Fruit fly (Drosophila melanogaster): ENCODE results near the gene CG5953.

CG5953 gene

DNA sequence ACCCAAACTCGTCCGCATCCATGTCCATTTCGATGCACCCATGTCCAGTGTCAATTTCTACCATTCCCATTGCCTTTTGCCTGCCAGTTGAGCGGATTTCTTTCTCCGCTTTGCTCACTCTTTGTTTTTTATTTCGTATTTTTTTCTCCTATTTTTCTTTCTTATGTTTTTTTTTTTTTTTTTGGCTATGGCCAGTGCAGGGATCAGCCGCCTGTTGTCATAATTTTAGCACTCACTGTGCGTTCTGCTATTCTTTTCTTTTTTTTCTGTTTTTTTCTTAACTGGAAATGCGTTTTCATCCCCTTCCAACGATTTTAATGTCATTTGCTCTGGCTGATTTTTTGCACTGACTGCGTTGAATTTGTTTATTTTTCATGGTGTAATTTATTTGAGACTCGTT lies 29.7 kb upstream of the CG5953 start:
- TF ChIP-seq her (GFP tag; optimal IDR thresholded peaks at IDR 0.05) (no peak), slp2 (GFP tag; optimal IDR thresholded peaks at IDR 0.05) (no peak), ttk (GFP tag; IDR thresholded peaks at IDR 0.05) (no peak), Spps (tag; optimal IDR thresholded peaks at IDR 0.05) (no peak), trh (GFP tag; optimal IDR thresholded peaks at IDR 0.05) (no peak), Aef1 (GFP tag; IDR thresholded peaks at IDR 0.05) (no peak), CG2120 (GFP tag; optimal IDR thresholded peaks at IDR 0.05) (no peak), tio (GFP tag; optimal IDR thresholded peaks at IDR 0.05) (no peak), Hmx (GFP tag; optimal IDR thresholded peaks at IDR 0.05) (no peak)

DNA sequence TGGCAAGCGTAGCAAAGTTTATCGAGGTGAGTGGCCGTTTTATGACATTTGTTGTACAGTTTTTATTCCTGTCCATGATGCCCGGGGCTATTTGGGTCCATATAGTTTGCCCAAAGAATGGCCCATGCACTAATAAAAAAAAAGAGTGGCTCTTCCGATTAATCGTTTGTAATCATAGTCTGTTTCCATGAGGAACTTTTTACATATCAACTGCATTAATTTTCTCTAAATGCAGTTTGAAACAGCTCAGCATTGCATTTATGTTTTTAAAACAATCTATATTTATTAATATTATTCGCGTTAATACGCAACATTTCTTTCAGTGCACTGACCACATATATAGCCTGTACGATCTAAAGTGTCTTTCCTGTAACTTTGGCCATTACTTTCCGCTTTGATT lies 27.2 kb upstream of the CG5953 start:
- TF ChIP-seq CG34224 (GFP tag; IDR thresholded peaks at IDR 0.05; ENCODE audit: partially characterized antibody): no peak
- TF ChIP-seq Dip2 (GFP tag; IDR thresholded peaks at IDR 0.05): no peak
- no peak for TF ChIP-seq CG7372 (GFP tag; IDR thresholded peaks at IDR 0.05)
- TF ChIP-seq Med (GFP tag): no peak
- TF ChIP-seq sima (GFP tag; optimal IDR thresholded peaks at IDR 0.05): no peak
- no peak for TF ChIP-seq Hmx (GFP tag; optimal IDR thresholded peaks at IDR 0.05)

DNA sequence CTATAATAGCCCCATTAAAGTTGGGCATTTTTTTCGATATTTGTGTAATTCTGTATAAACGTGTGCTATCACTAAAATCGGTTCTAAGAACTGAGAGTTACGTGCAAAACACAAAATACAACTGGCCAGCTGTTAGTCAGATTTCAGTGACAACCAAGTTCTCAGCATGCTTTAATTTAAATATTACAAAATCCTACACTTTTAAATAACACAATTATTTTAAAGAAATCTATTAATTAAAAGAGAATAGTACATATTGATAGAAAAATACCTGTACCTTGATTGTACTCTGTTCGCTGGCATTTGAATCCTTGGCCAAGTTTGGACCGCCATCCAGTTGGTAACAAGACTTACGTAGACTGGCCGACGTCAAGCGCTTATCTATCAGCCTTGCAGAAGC lies 17.2 kb upstream of the CG5953 start, which contains the start of gene CG5968:
Gene CG5968 (minus strand): TSS at position 101 of the 400 bp plus-strand sequence.
- TF ChIP-seq maf-S (GFP tag; optimal IDR thresholded peaks at IDR 0.05): no peak
- TF ChIP-seq bsh (GFP tag; optimal IDR thresholded peaks at IDR 0.05): no peak
- TF ChIP-seq Ravus (GFP tag; IDR thresholded peaks at IDR 0.05): no peak
- TF ChIP-seq CG30020 (tag; optimal IDR thresholded peaks at IDR 0.05): no peak
- TF ChIP-seq CG17912 (GFP tag; optimal IDR thresholded peaks at IDR 0.05): no peak
- no peak for TF ChIP-seq sima (GFP tag; optimal IDR thresholded peaks at IDR 0.05)
- TF ChIP-seq BEAF-32 (GFP tag; optimal IDR thresholded peaks at IDR 0.05): no peak
- TF ChIP-seq CG9437 (GFP tag; optimal IDR thresholded peaks at IDR 0.05): no peak
- no peak for TF ChIP-seq CG1602 (GFP tag; optimal IDR thresholded peaks at IDR 0.05)
- TF ChIP-seq CG16779 (GFP tag; IDR thresholded peaks at IDR 0.05): no peak
- TF ChIP-seq CG13775 (GFP tag; optimal IDR thresholded peaks at IDR 0.05): no peak
- no peak for TF ChIP-seq Mrtf (GFP tag; IDR thresholded peaks at IDR 0.05)
- no peak for TF ChIP-seq CG1832 (GFP tag; optimal IDR thresholded peaks at IDR 0.05)
- no peak for TF ChIP-seq tup (GFP tag; optimal IDR thresholded peaks at IDR 0.05)
- no peak for TF ChIP-seq CG18599 (GFP tag; optimal IDR thresholded peaks at IDR 0.05)
- TF ChIP-seq CG11695 (GFP tag; IDR thresholded peaks at IDR 0.05): no peak

DNA sequence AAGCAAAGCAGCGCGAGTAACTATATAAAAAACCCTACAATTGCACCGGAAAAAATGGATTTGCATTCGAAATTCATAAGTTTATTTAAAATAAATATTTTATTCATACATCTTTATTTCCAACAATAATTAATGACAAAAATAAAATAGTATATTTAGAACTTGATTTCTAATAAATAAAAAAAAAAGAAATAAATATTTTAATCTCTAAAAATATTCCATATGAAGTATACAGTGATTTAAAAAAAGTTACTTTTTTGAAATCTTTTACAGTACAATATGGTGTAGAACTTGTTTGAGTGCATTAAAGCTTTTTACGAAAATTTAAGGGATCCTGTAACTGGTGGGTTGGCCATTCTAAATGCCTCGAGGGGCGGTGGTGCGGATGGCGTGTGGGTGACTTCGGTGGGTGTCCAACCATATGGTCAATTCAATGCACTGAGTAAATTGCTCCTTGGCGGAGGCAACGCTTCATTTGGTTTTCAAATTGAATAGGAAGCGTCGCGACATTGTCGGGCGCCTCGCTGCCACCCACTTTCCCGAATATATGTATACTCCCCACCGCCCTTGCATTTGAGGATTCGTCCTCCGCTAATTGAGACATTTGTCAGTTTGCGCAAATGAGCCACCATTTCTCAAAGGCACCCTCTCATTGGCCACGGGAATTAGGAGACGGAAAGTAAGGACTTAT lies 15.9 kb upstream of the CG5953 start:
- TF ChIP-seq zf30C (GFP tag; optimal IDR thresholded peaks at IDR 0.05): peak; percentile 1
- no peak for TF ChIP-seq Ssrp (tag; optimal IDR thresholded peaks at IDR 0.05)
- TF ChIP-seq CG13624 (GFP tag; optimal IDR thresholded peaks at IDR 0.05): no peak
- no peak for TF ChIP-seq Bdp1 (GFP tag; optimal IDR thresholded peaks at IDR 0.05)
- no peak for TF ChIP-seq onecut (GFP tag; IDR thresholded peaks at IDR 0.05)
- no peak for TF ChIP-seq Usf (GFP tag; optimal IDR thresholded peaks at IDR 0.05)
- peak; percentile 14 for TF ChIP-seq CG6813 (GFP tag; optimal IDR thresholded peaks at IDR 0.05)
- TF ChIP-seq CG11560 (tag; IDR thresholded peaks at IDR 0.05): no peak
- no peak for TF ChIP-seq CG4404 (GFP tag; IDR thresholded peaks at IDR 0.05)
- TF ChIP-seq CG3726 (GFP tag; IDR thresholded peaks at IDR 0.05): 0 out of 3 replicates have a peak, but pooled peaks have one; percentile 19
- TF ChIP-seq caup (GFP tag; optimal IDR thresholded peaks at IDR 0.05; ENCODE audit: severe bottlenecking): peak; percentile 38
- peak; percentile 6 for TF ChIP-seq fd3F (GFP tag; optimal IDR thresholded peaks at IDR 0.05)
- TF ChIP-seq Nf-YA (GFP tag; IDR thresholded peaks at IDR 0.05): no peak
- no peak for TF ChIP-seq hth (optimal IDR thresholded peaks at IDR 0.05)
- no peak for TF ChIP-seq CG9876 (GFP tag; optimal IDR thresholded peaks at IDR 0.05)
- peak; percentile 25 for TF ChIP-seq CG15601 (tag; optimal IDR thresholded peaks at IDR 0.05)
- TF ChIP-seq CG7987 (GFP tag; optimal IDR thresholded peaks at IDR 0.05): no peak
- peak; percentile 54 for TF ChIP-seq CG11504 (tag; optimal IDR thresholded peaks at IDR 0.05)
